Worm (Caenorhabditis elegans) whole organism, L4 larva: ENCODE measurements around the gene scl-19.
A peak's percentile ranks its signal among the peaks of the same experiment; 100 is the strongest.

ENCODE experiments used
- F26F4.8 ChIP-seq: fragments of 200-800 bp; sonication (Bioruptor generic); conservative IDR thresholded peaks from 2 replicates; pipeline ENCODE4 v1.3.6; 2022; ENCODE audit warnings: missing genetic modification characterization, missing compliant biosample characterization
- Y48G9A.11 ChIP-seq: fragments of 200-800 bp; sonication (Bioruptor generic); IDR thresholded peaks from 2 replicates; pipeline ENCODE4 v1.3.6; 2022; ENCODE audit warnings: missing genetic modification reagents, missing genetic modification characterization, missing compliant biosample characterization
- aha-1 ChIP-seq: fragments of 150-350 bp; peaks from one replicate; lab custom pipeline; 2014; ENCODE audit warnings: missing biosample characterization, missing genetic modification characterization
- ama-1 ChIP-seq: fragments of 150-350 bp; optimal IDR thresholded peaks from 2 replicates; lab custom pipeline; 2014; ENCODE audit warnings: inconsistent platforms, mixed read lengths
- ceh-20 ChIP-seq: fragments of 200-800 bp; sonication (Bioruptor generic); IDR thresholded peaks from 2 replicates; pipeline ENCODE4 v1.3.6; 2022; ENCODE audit warnings: missing genetic modification reagents, missing genetic modification characterization, missing compliant biosample characterization
- daf-16 ChIP-seq, 3 experiments: sonication (generic microtip); optimal IDR thresholded peaks; 2 replicates each; lab custom pipeline; 2016 to 2017; ENCODE audit warnings: missing genetic modification characterization in 3 of 3, missing genetic modification reagents in 3 of 3, mild to moderate bottlenecking in 2 of 3, missing compliant biosample characterization in 2 of 3, missing biosample characterization in 1 of 3, moderate library complexity in 1 of 3
- daf-19 ChIP-seq: fragments of 200-800 bp; sonication (Bioruptor generic); conservative IDR thresholded peaks from 2 replicates; pipeline ENCODE4 v1.3.6; 2022; ENCODE audit warnings: missing genetic modification characterization, missing compliant biosample characterization
- dmd-8 ChIP-seq: fragments of 200-800 bp; sonication (Bioruptor generic); IDR thresholded peaks from 2 replicates; pipeline ENCODE4 v1.3.6; 2022; ENCODE audit warnings: missing genetic modification characterization, missing compliant biosample characterization
- dmd-9 ChIP-seq: fragments of 200-800 bp; sonication (Bioruptor generic); IDR thresholded peaks from 2 replicates; pipeline ENCODE4 v1.3.6; 2022; ENCODE audit warnings: missing genetic modification reagents, missing genetic modification characterization, missing compliant biosample characterization
- duxl-1 ChIP-seq: sonication (generic microtip); optimal IDR thresholded peaks from 2 replicates; lab custom pipeline; 2016; ENCODE audit warnings: mild to moderate bottlenecking, missing genetic modification characterization, moderate library complexity, missing compliant biosample characterization; ENCODE audit not compliant: poor library complexity
- dve-1 ChIP-seq: sonication (generic microtip); optimal IDR thresholded peaks from 2 replicates; lab custom pipeline; 2017; ENCODE audit warnings: antibody characterized with exemption, mild to moderate bottlenecking, missing genetic modification characterization, missing compliant biosample characterization; ENCODE audit not compliant: insufficient read depth
- egl-27 ChIP-seq: sonication (generic microtip); optimal IDR thresholded peaks from 3 replicates; lab custom pipeline; 2017; ENCODE audit warnings: missing biosample characterization, missing genetic modification reagents, missing genetic modification characterization
- fkh-10 ChIP-seq: fragments of 150-350 bp; optimal IDR thresholded peaks from 2 replicates; lab custom pipeline; 2014; ENCODE audit warnings: missing biosample characterization, missing genetic modification reagents, missing genetic modification characterization
- hmg-1.1 ChIP-seq: fragments of 200-800 bp; sonication (Bioruptor generic); IDR thresholded peaks from 2 replicates; pipeline ENCODE4 v1.3.6; 2022; ENCODE audit warnings: missing genetic modification reagents, missing genetic modification characterization, missing compliant biosample characterization
- lin-15B ChIP-seq: fragments of 150-350 bp; sonication (generic microtip); optimal IDR thresholded peaks from 3 replicates; lab custom pipeline; 2014; ENCODE audit warnings: missing biosample characterization, missing genetic modification characterization
- madf-9 ChIP-seq: fragments of 200-800 bp; sonication (Bioruptor generic); conservative IDR thresholded peaks from 2 replicates; pipeline ENCODE4 v1.3.6; 2022; ENCODE audit warnings: missing genetic modification reagents, missing genetic modification characterization, missing compliant biosample characterization
- mdl-1 ChIP-seq, 2 experiments: fragments of 150-350 bp in 1 of 2; sonication (generic microtip) in 1 of 2; optimal IDR thresholded peaks; 2 replicates each; lab custom pipeline; 2014 to 2017; ENCODE audit warnings: missing biosample characterization in 2 of 2, missing genetic modification characterization in 2 of 2
- mep-1 ChIP-seq: fragments of 150-350 bp; sonication (generic microtip); optimal IDR thresholded peaks from 3 replicates; lab custom pipeline; 2014; ENCODE audit warnings: missing biosample characterization, missing genetic modification characterization
- mxl-2 ChIP-seq: fragments of 200-800 bp; sonication (Bioruptor generic); conservative IDR thresholded peaks from 2 replicates; pipeline ENCODE4 v1.3.6; 2022; ENCODE audit warnings: missing genetic modification reagents, missing genetic modification characterization, missing compliant biosample characterization
- nhr-102 ChIP-seq: sonication (generic microtip); optimal IDR thresholded peaks from 2 replicates; lab custom pipeline; 2016; ENCODE audit warnings: mild to moderate bottlenecking, missing genetic modification characterization, moderate library complexity, missing compliant biosample characterization
- nhr-11 ChIP-seq: fragments of 150-350 bp; optimal IDR thresholded peaks from 2 replicates; lab custom pipeline; 2014; ENCODE audit warnings: missing biosample characterization, missing genetic modification characterization
- nhr-28 ChIP-seq: fragments of 150-350 bp; optimal IDR thresholded peaks from 2 replicates; lab custom pipeline; 2014; ENCODE audit warnings: missing biosample characterization, missing genetic modification characterization
- nhr-41 ChIP-seq: fragments of 200-800 bp; sonication (Bioruptor generic); IDR thresholded peaks from 2 replicates; pipeline ENCODE4 v1.3.6; 2022; ENCODE audit warnings: missing genetic modification reagents, missing genetic modification characterization, missing compliant biosample characterization
- pha-4 ChIP-seq, 2 experiments: fragments of 150-350 bp in 1 of 2; fragments of 200-800 bp in 1 of 2; sonication (Bioruptor generic) in 1 of 2; IDR thresholded peaks in 1 of 2; optimal IDR thresholded peaks in 1 of 2; 2 replicates each; pipeline versions ENCODE4 v1.3.6 to Lab custom; 2014 to 2022; ENCODE audit warnings: missing genetic modification characterization in 2 of 2, missing genetic modification reagents in 2 of 2, missing biosample characterization in 1 of 2, missing compliant biosample characterization in 1 of 2
- pqm-1 ChIP-seq: sonication (generic microtip); optimal IDR thresholded peaks from 2 replicates; lab custom pipeline; 2017; ENCODE audit warnings: missing biosample characterization, missing genetic modification characterization
- set-16 ChIP-seq: fragments of 200-800 bp; sonication (Bioruptor generic); IDR thresholded peaks from 2 replicates; pipeline ENCODE4 v1.3.6; 2022; ENCODE audit warnings: missing genetic modification reagents, missing genetic modification characterization, missing compliant biosample characterization
- skn-1 ChIP-seq: fragments of 150-350 bp; optimal IDR thresholded peaks from 2 replicates; lab custom pipeline; 2014; ENCODE audit warnings: missing biosample characterization, missing genetic modification characterization
- snpc-1.2 ChIP-seq: fragments of 200-800 bp; sonication (Bioruptor generic); IDR thresholded peaks from 2 replicates; pipeline ENCODE4 v1.3.6; 2022; ENCODE audit warnings: missing genetic modification reagents, missing genetic modification characterization, missing compliant biosample characterization
- spr-1 ChIP-seq: sonication (generic microtip); optimal IDR thresholded peaks from 2 replicates; lab custom pipeline; 2016; ENCODE audit warnings: mild to moderate bottlenecking, missing genetic modification characterization, missing compliant biosample characterization
- tag-97 ChIP-seq: fragments of 200-800 bp; sonication (Bioruptor generic); IDR thresholded peaks from 2 replicates; pipeline ENCODE4 v1.3.6; 2022; ENCODE audit warnings: missing genetic modification characterization, missing compliant biosample characterization
- unc-130 ChIP-seq: sonication (generic microtip); optimal IDR thresholded peaks from 2 replicates; lab custom pipeline; 2016; ENCODE audit warnings: missing genetic modification reagents, missing genetic modification characterization, missing compliant biosample characterization
- unc-62 ChIP-seq, 3 experiments: fragments of 150-350 bp in 1 of 3; sonication (generic microtip); optimal IDR thresholded peaks in 2 of 3; peaks in 1 of 3; 1 replicate in 1 of 3; 2 replicates in 2 of 3; lab custom pipeline; 2014 to 2017; ENCODE audit warnings: missing biosample characterization in 3 of 3, missing genetic modification characterization in 3 of 3, missing genetic modification reagents in 3 of 3, missing genotype in 1 of 3
- vab-7 ChIP-seq: fragments of 200-800 bp; sonication (Bioruptor generic); IDR thresholded peaks from 2 replicates; pipeline ENCODE4 v1.3.6; 2022; ENCODE audit warnings: missing genetic modification reagents, missing genetic modification characterization, missing compliant biosample characterization
- zfp-3 ChIP-seq: fragments of 200-800 bp; sonication (Bioruptor generic); conservative IDR thresholded peaks from 2 replicates; pipeline ENCODE4 v1.3.6; 2022; ENCODE audit warnings: missing genetic modification reagents, missing genetic modification characterization, missing compliant biosample characterization
- zip-2 ChIP-seq: fragments of 150-350 bp; optimal IDR thresholded peaks from 2 replicates; lab custom pipeline; 2014; ENCODE audit warnings: missing biosample characterization, missing genetic modification characterization

scl-19 gene

DNA sequence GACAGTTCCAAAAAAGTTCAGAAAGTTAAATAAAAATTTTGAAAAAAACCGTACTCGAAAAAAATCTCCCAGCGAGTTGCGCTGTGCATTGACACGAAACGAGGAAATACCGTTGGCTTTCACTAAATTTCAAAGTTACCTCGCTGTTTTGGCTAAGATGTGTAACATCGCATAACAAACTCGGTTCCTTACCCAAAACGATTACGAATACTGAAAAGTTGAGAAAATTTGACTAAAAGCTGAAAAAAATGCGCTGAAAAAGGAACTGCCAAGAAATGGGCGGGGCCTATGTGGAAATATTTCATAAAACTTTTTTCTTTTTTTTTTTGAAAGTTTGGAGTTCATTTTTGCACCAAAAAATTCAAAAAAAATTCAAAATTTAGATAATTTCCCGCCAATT is 12.4 kb upstream of the scl-19 start:
- TF ChIP-seq unc-62 (GFP tag; optimal IDR thresholded peaks at IDR 0.05 in 1 of 2; lab: Kevin White, UChicago) (peak in 1 of 2 experiments; percentile 65), unc-62 (tag; optimal IDR thresholded peaks at IDR 0.05; lab: Kevin White, UChicago) (no peak), aha-1 (peak; percentile 48), nhr-41 (no peak)

DNA sequence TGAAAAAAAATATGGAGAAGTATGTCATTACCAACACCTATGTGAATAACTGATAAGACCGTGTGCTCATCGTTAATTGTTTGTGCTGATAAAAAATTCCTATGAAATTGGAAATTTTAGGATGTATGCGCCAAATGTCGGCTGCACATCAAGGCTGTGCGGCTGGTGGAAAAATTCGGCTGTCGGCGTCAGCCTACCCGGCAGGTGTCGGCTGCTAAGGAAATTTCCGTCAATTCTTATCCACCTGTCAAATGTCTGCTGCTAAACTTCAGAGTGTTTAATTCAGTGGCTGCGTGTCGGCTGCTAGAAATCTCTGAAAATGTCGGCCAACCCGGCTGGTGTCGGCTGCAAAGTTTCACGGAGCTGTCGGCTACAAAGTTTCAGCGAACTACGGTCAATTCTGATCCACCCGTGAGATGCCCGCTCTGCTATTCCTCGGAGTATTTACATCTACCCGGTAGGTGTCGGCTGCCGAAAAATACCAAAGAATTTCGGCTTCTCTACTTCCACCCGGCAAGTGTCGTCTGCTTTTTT is 11.8 kb upstream of the scl-19 start, which contains the start of gene Y17D7C.2:
Y17D7C.2 (minus strand) TSS at position 32 of the 534 bp plus-strand sequence.
- TF ChIP-seq set-16 (GFP tag; lab: Robert Waterston, UW): 0 out of 2 replicates have a peak, but pooled peaks have one; percentile 24
- no peak for TF ChIP-seq nhr-102
- peak; percentile 31 for TF ChIP-seq duxl-1 (tag; lab: Kevin White, UChicago)
- TF ChIP-seq zip-2: no peak
- TF ChIP-seq daf-16 (GFP tag; optimal IDR thresholded peaks at IDR 0.05; lab: Kevin White, UChicago): no peak
- peak; percentile 58 for TF ChIP-seq daf-16 (tag; optimal IDR thresholded peaks at IDR 0.05; lab: Kevin White, UChicago)
- TF ChIP-seq F26F4.8 (GFP tag; lab: Robert Waterston, UW): no peak
- 0 out of 2 replicates have a peak, but pooled peaks have one; percentile 46 for TF ChIP-seq Y48G9A.11 (GFP tag; lab: Robert Waterston, UW)
- TF ChIP-seq pha-4 (GFP tag; IDR thresholded peaks at IDR 0.05; lab: Robert Waterston, UW): no peak
- no peak for TF ChIP-seq pha-4 (tag; optimal IDR thresholded peaks at IDR 0.05; lab: Kevin White, UChicago)
- no peak for TF ChIP-seq snpc-1.2
- TF ChIP-seq daf-19 (GFP tag; lab: Robert Waterston, UW): no peak
- TF ChIP-seq dve-1: no peak
- peak; percentile 79 for TF ChIP-seq pqm-1 (tag; lab: Kevin White, UChicago)
- TF ChIP-seq madf-9 (GFP tag; lab: Robert Waterston, UW): no peak
- TF ChIP-seq skn-1 (tag; lab: Kevin White, UChicago): no peak
- TF ChIP-seq unc-130 (GFP tag; lab: Kevin White, UChicago): no peak
- no peak for TF ChIP-seq fkh-10 (GFP tag; lab: Kevin White, UChicago)
- TF ChIP-seq tag-97 (GFP tag; lab: Robert Waterston, UW): no peak
- no peak for TF ChIP-seq zfp-3 (GFP tag; lab: Robert Waterston, UW)
- TF ChIP-seq vab-7 (GFP tag; lab: Robert Waterston, UW): no peak
- TF ChIP-seq dmd-9 (GFP tag; lab: Robert Waterston, UW): peak; percentile 82
- no peak for TF ChIP-seq egl-27 (tag; lab: Kevin White, UChicago)
- no peak for TF ChIP-seq ceh-20 (GFP tag; lab: Robert Waterston, UW)
- TF ChIP-seq, all 104 proteins: peak for 6

DNA sequence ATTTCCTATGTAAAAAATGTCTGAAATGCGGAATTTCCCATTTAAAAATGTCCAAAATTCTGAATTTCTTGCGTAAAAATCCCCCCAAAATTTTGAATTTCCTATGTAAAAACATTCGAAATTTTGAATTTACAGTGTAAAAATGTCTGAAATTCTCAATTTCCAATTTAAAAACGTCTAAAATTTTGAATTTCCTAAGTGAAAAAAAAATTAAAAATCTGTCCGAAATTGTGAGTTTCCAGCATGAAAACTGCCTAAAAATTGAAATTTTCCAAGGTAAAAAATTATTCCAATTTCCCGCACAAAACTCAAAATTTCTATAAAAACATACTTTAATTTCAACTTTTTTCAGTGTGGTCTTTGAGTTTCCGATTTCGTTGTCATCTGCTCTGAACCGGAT is 9.9 kb upstream of the scl-19 start:
- no peak for TF ChIP-seq nhr-11 (tag; lab: Kevin White, UChicago)
- TF ChIP-seq spr-1 (tag; lab: Kevin White, UChicago): no peak
- TF ChIP-seq dmd-9 (GFP tag; lab: Robert Waterston, UW): no peak
- TF ChIP-seq egl-27 (tag; lab: Kevin White, UChicago): no peak
- no peak for TF ChIP-seq lin-15B (tag; lab: Kevin White, UChicago)
- TF ChIP-seq mep-1: no peak
- no peak for TF ChIP-seq nhr-28 (tag; lab: Kevin White, UChicago)
- TF ChIP-seq tag-97 (GFP tag; lab: Robert Waterston, UW): no peak
- no peak for TF ChIP-seq ama-1
- TF ChIP-seq mxl-2 (GFP tag; lab: Robert Waterston, UW): no peak
- peak in 1 of 2 experiments; percentile 93 for TF ChIP-seq unc-62 (GFP tag; optimal IDR thresholded peaks at IDR 0.05 in 1 of 2; lab: Kevin White, UChicago)
- TF ChIP-seq unc-62 (tag; optimal IDR thresholded peaks at IDR 0.05; lab: Kevin White, UChicago): no peak
- no peak for TF ChIP-seq hmg-1.1
- TF ChIP-seq zfp-3 (GFP tag; lab: Robert Waterston, UW): no peak
- peak; percentile 87 for TF ChIP-seq aha-1
- TF ChIP-seq mdl-1 (tag; optimal IDR thresholded peaks at IDR 0.05; lab: Kevin White, UChicago): no peak
- TF ChIP-seq dmd-8: no peak
